Fruit fly (Drosophila melanogaster) whole organism, adult: ENCODE data around the gene Rpn11.

Source experiments
- CG12768 ChIP-seq: fragments of 200-800 bp; sonication (Bioruptor generic); optimal IDR thresholded peaks from 2 replicates; lab custom pipeline; 2017; ENCODE audit warnings: missing biosample characterization, missing genetic modification characterization, mild to moderate bottlenecking, moderate library complexity, missing genetic modification reagents
- Hr96 ChIP-seq: fragments of 200-800 bp; sonication (Bioruptor generic); optimal IDR thresholded peaks from 2 replicates; lab custom pipeline; 2016; ENCODE audit warnings: missing biosample characterization, missing genetic modification characterization
- cnc ChIP-seq, 2 experiments: fragments of >200 bp; optimal IDR thresholded peaks; 2 replicates each; lab custom pipeline; 2017
- kay ChIP-seq: fragments of 200-800 bp; sonication (Bioruptor generic); peaks from one replicate; lab custom pipeline; 2016; ENCODE audit warnings: missing biosample characterization, missing genetic modification characterization, borderline replicate concordance
- tj ChIP-seq: fragments of 200-800 bp; sonication (Bioruptor generic); optimal IDR thresholded peaks from 3 replicates; lab custom pipeline; 2017; ENCODE audit warnings: missing biosample characterization, mild to moderate bottlenecking, missing genetic modification characterization, moderate library complexity
- toe ChIP-seq: fragments of 200-800 bp; sonication (Bioruptor generic); optimal IDR thresholded peaks from 2 replicates; lab custom pipeline; 2016; ENCODE audit warnings: missing biosample characterization, missing genetic modification characterization

DNA sequence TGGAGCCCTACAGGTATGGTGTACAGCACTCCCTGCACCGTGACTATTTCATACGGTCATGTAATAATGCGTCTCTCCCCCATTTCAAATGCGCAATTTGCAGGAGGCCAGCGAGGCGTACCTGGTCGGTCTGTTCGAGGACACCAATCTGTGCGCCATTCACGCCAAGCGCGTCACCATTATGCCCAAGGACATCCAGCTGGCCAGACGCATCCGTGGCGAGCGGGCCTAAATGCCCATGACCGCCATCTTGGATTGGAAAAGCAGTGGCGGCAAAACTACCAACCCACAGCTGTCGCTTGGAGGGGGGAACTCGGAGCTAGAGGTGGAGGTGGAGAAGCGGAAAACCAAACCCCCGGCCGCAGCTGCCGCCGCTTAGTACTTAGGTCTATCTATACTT is 4.1 kb downstream of the Rpn11 start:
- TF ChIP-seq cnc (optimal IDR thresholded peaks at IDR 0.05; lab: Kevin White, UChicago) (no peak), toe (GFP tag; lab: Kevin White, UChicago) (no peak), tj (GFP tag; lab: Kevin White, UChicago) (no peak), Hr96 (no peak), CG12768 (no peak), kay (GFP tag; lab: Kevin White, UChicago) (no peak)
